Fruit fly (Drosophila melanogaster) whole organism, prepupa: Measurements from ENCODE around the gene SLIRP1.

Experiments
- Blimp-1 ChIP-seq: fragments of 200-800 bp; sonication (Bioruptor generic); optimal IDR thresholded peaks from 3 replicates; lab custom pipeline; 2017; ENCODE audit warnings: missing biosample characterization, missing genetic modification characterization, mild to moderate bottlenecking, moderate library complexity, missing genetic modification reagents
- CG10631 ChIP-seq: fragments of 200-800 bp; sonication (Bioruptor generic); optimal IDR thresholded peaks from 2 replicates; lab custom pipeline; 2016; ENCODE audit warnings: missing biosample characterization, missing genetic modification characterization
- CG10669 ChIP-seq: fragments of 200-800 bp; sonication (Bioruptor generic); optimal IDR thresholded peaks from 3 replicates; lab custom pipeline; 2018; ENCODE audit warnings: missing biosample characterization, mild to moderate bottlenecking, missing genetic modification characterization, moderate library complexity
- CG11294 ChIP-seq: fragments of 200-800 bp; sonication (Bioruptor generic); IDR thresholded peaks from 2 replicates; pipeline ENCODE4 v1.3.6; 2022; ENCODE audit warnings: missing biosample characterization, missing genetic modification characterization
- CG11762 ChIP-seq: fragments of 200-800 bp; sonication (Bioruptor generic); optimal IDR thresholded peaks from 3 replicates; lab custom pipeline; 2016; ENCODE audit warnings: missing biosample characterization, missing genetic modification characterization; ENCODE audit not compliant: insufficient read depth
- CG11902 ChIP-seq: fragments of 200-800 bp; sonication (Bioruptor generic); optimal IDR thresholded peaks from 3 replicates; lab custom pipeline; 2016; ENCODE audit warnings: missing biosample characterization, missing genetic modification characterization
- CG15336 ChIP-seq: fragments of 200-800 bp; sonication (Bioruptor generic); IDR thresholded peaks from 2 replicates; pipeline ENCODE4 v1.3.6; 2022; ENCODE audit warnings: missing biosample characterization, missing genetic modification characterization
- CG1621 ChIP-seq: fragments of 200-800 bp; sonication (Bioruptor generic); optimal IDR thresholded peaks from 3 replicates; lab custom pipeline; 2018; ENCODE audit warnings: missing biosample characterization, mild to moderate bottlenecking, missing genetic modification characterization
- CG16779 ChIP-seq: fragments of 200-800 bp; sonication (Bioruptor generic); optimal IDR thresholded peaks from 3 replicates; lab custom pipeline; 2017; ENCODE audit warnings: missing biosample characterization, mild to moderate bottlenecking, missing genetic modification characterization
- CG3032 ChIP-seq: fragments of 200-800 bp; optimal IDR thresholded peaks from 2 replicates; lab custom pipeline; 2019; ENCODE audit warnings: missing biosample characterization, mild to moderate bottlenecking, missing genetic modification characterization, moderate library complexity
- CG31627 ChIP-seq: fragments of 200-800 bp; sonication (Bioruptor generic); optimal IDR thresholded peaks from 3 replicates; lab custom pipeline; 2016; ENCODE audit warnings: missing biosample characterization, missing genetic modification characterization
- CG34406 ChIP-seq: fragments of 200-800 bp; sonication (Bioruptor generic); optimal IDR thresholded peaks from 3 replicates; lab custom pipeline; 2016; ENCODE audit warnings: missing biosample characterization, missing genetic modification characterization
- CG3919 ChIP-seq: fragments of 200-800 bp; sonication (Bioruptor generic); optimal IDR thresholded peaks from 3 replicates; lab custom pipeline; 2016; ENCODE audit warnings: missing biosample characterization, missing genetic modification characterization
- CG4318 ChIP-seq: fragments of 200-800 bp; sonication (Bioruptor generic); optimal IDR thresholded peaks from 3 replicates; lab custom pipeline; 2017; ENCODE audit warnings: missing biosample characterization, mild to moderate bottlenecking, missing genetic modification characterization
- CG6163 ChIP-seq: fragments of 200-800 bp; sonication (Bioruptor generic); IDR thresholded peaks from 3 replicates; pipeline ENCODE4 v1.3.6; 2022; ENCODE audit warnings: missing biosample characterization, missing genetic modification characterization
- CG6276 ChIP-seq: fragments of 200-800 bp; sonication (Bioruptor generic); optimal IDR thresholded peaks from 2 replicates; lab custom pipeline; 2017; ENCODE audit warnings: missing biosample characterization, mild to moderate bottlenecking, missing genetic modification characterization
- CG6792 ChIP-seq: fragments of 200-800 bp; sonication (Bioruptor generic); optimal IDR thresholded peaks from 3 replicates; lab custom pipeline; 2016; ENCODE audit warnings: missing biosample characterization, missing genetic modification characterization
- CG6854 ChIP-seq: fragments of 200-800 bp; sonication (Bioruptor generic); optimal IDR thresholded peaks from 2 replicates; lab custom pipeline; 2017; ENCODE audit warnings: missing biosample characterization, mild to moderate bottlenecking, missing genetic modification characterization
- CG7368 ChIP-seq: fragments of 200-800 bp; sonication (Bioruptor generic); optimal IDR thresholded peaks from 3 replicates; lab custom pipeline; 2016; ENCODE audit warnings: missing biosample characterization, missing genetic modification characterization
- CG8119 ChIP-seq: fragments of 200-800 bp; sonication (Bioruptor generic); IDR thresholded peaks from 3 replicates; pipeline ENCODE4 v1.3.6; 2022; ENCODE audit warnings: missing biosample characterization, missing genetic modification characterization
- CG8319 ChIP-seq: fragments of 200-800 bp; sonication (Bioruptor generic); optimal IDR thresholded peaks from 3 replicates; lab custom pipeline; 2016; ENCODE audit warnings: missing biosample characterization, missing genetic modification characterization
- CG8632 ChIP-seq: fragments of 200-800 bp; sonication (Bioruptor generic); optimal IDR thresholded peaks from 3 replicates; lab custom pipeline; 2016; ENCODE audit warnings: missing biosample characterization, missing genetic modification characterization
- CG9139 ChIP-seq: fragments of 200-800 bp; sonication (Bioruptor generic); optimal IDR thresholded peaks from 3 replicates; lab custom pipeline; 2017; ENCODE audit warnings: missing biosample characterization, mild to moderate bottlenecking, missing genetic modification characterization
- Eip75B ChIP-seq: fragments of 200-800 bp; sonication (Bioruptor generic); optimal IDR thresholded peaks from 3 replicates; lab custom pipeline; 2016; ENCODE audit warnings: missing biosample characterization, missing genetic modification characterization
- Eip78C ChIP-seq: fragments of 200-800 bp; sonication (Bioruptor generic); peaks from one replicate; lab custom pipeline; 2016; ENCODE audit warnings: missing biosample characterization, missing genetic modification characterization
- Eip93F ChIP-seq: fragments of 200-800 bp; sonication (Bioruptor generic); optimal IDR thresholded peaks from 2 replicates; lab custom pipeline; 2016; ENCODE audit warnings: missing biosample characterization, mild to moderate bottlenecking, missing genetic modification characterization
- Ets21C ChIP-seq: fragments of 200-800 bp; sonication (Bioruptor generic); optimal IDR thresholded peaks from 3 replicates; lab custom pipeline; 2016; ENCODE audit warnings: missing biosample characterization, missing genetic modification characterization
- Ets96B ChIP-seq: fragments of 200-800 bp; optimal IDR thresholded peaks from 2 replicates; lab custom pipeline; 2019; ENCODE audit warnings: missing biosample characterization, mild to moderate bottlenecking, missing genetic modification characterization, moderate library complexity
- Gug ChIP-seq: fragments of 200-800 bp; sonication (Bioruptor generic); IDR thresholded peaks from 2 replicates; pipeline ENCODE4 v1.3.6; 2022; ENCODE audit warnings: missing biosample characterization, missing genetic modification characterization
- Hr38 ChIP-seq: sonication (Bioruptor generic); optimal IDR thresholded peaks from 2 replicates; lab custom pipeline; 2016; ENCODE audit warnings: missing biosample characterization, missing genetic modification characterization
- Hr39 ChIP-seq: fragments of 200-800 bp; sonication (Bioruptor generic); optimal IDR thresholded peaks from 2 replicates; lab custom pipeline; 2016; ENCODE audit warnings: missing biosample characterization, missing genetic modification characterization
- Lpt ChIP-seq: fragments of 200-800 bp; sonication (Bioruptor generic); optimal IDR thresholded peaks from 3 replicates; lab custom pipeline; 2016; ENCODE audit warnings: missing biosample characterization, missing genetic modification characterization
- achi ChIP-seq: fragments of 200-800 bp; sonication (Bioruptor generic); optimal IDR thresholded peaks from 3 replicates; lab custom pipeline; 2016; ENCODE audit warnings: missing biosample characterization, missing genetic modification characterization
- acj6 ChIP-seq: fragments of 200-800 bp; sonication (Bioruptor generic); optimal IDR thresholded peaks from 3 replicates; lab custom pipeline; 2016; ENCODE audit warnings: missing biosample characterization, missing genetic modification characterization
- cyc ChIP-seq: fragments of 200-800 bp; sonication (Bioruptor generic); optimal IDR thresholded peaks from 3 replicates; lab custom pipeline; 2016; ENCODE audit warnings: missing biosample characterization, missing genetic modification characterization
- dac ChIP-seq: fragments of 200-800 bp; sonication (Bioruptor generic); optimal IDR thresholded peaks from 2 replicates; lab custom pipeline; 2017; ENCODE audit warnings: missing biosample characterization, mild to moderate bottlenecking, missing genetic modification characterization
- dsx ChIP-seq: fragments of 200-800 bp; optimal IDR thresholded peaks from 3 replicates; lab custom pipeline; 2019; ENCODE audit warnings: missing biosample characterization, mild to moderate bottlenecking, missing genetic modification characterization, moderate library complexity; ENCODE audit not compliant: poor library complexity, severe bottlenecking
- eg ChIP-seq: fragments of 200-800 bp; sonication (Bioruptor generic); IDR thresholded peaks from 3 replicates; pipeline ENCODE4 v1.3.6; 2022; ENCODE audit warnings: missing biosample characterization, missing genetic modification characterization
- esn ChIP-seq: fragments of 200-800 bp; sonication (Bioruptor generic); optimal IDR thresholded peaks from 2 replicates; lab custom pipeline; 2016; ENCODE audit warnings: missing biosample characterization, mild to moderate bottlenecking, missing genetic modification characterization, moderate library complexity
- fkh ChIP-seq: fragments of 200-800 bp; sonication (Bioruptor generic); optimal IDR thresholded peaks from 3 replicates; lab custom pipeline; 2017; ENCODE audit warnings: missing biosample characterization, mild to moderate bottlenecking, missing genetic modification characterization, moderate library complexity
- lz ChIP-seq: fragments of 200-800 bp; sonication (Bioruptor generic); optimal IDR thresholded peaks from 3 replicates; lab custom pipeline; 2016; ENCODE audit warnings: missing biosample characterization, missing genetic modification characterization
- net ChIP-seq: fragments of 200-800 bp; sonication (Bioruptor generic); optimal IDR thresholded peaks from 3 replicates; lab custom pipeline; 2016; ENCODE audit warnings: missing biosample characterization, missing genetic modification characterization
- pdm3 ChIP-seq: fragments of 200-800 bp; sonication (Bioruptor generic); optimal IDR thresholded peaks from 3 replicates; lab custom pipeline; 2016; ENCODE audit warnings: missing biosample characterization, missing genetic modification characterization
- ss ChIP-seq, 2 experiments: fragments of 200-800 bp; sonication (Bioruptor generic); optimal IDR thresholded peaks; 2 replicates in 1 of 2; 3 replicates in 1 of 2; lab custom pipeline; 2017 to 2018; ENCODE audit warnings: mild to moderate bottlenecking in 2 of 2, missing biosample characterization in 2 of 2, missing genetic modification characterization in 2 of 2, moderate library complexity in 1 of 2
- svp ChIP-seq: fragments of 200-800 bp; sonication (Bioruptor generic); peaks from one replicate; lab custom pipeline; 2016; ENCODE audit warnings: missing biosample characterization, missing genetic modification characterization
- topi ChIP-seq: fragments of 200-800 bp; sonication (Bioruptor generic); optimal IDR thresholded peaks from 3 replicates; lab custom pipeline; 2016; ENCODE audit warnings: missing biosample characterization, missing genetic modification characterization
- vri ChIP-seq: fragments of 200-800 bp; sonication (Bioruptor generic); optimal IDR thresholded peaks from 3 replicates; lab custom pipeline; 2016; ENCODE audit warnings: missing biosample characterization, mild to moderate bottlenecking, missing genetic modification characterization

The SLIRP1 gene

dm6 chrX:21323171-21323695 is 4.1 kb upstream of the SLIRP1 start:
- TF ChIP-seq lz (GFP tag; lab: Kevin White, UChicago) (no peak), Ets21C (no peak), CG6792 (GFP tag; lab: Kevin White, UChicago) (no peak), CG10669 (no peak), Blimp-1 (GFP tag; lab: Kevin White, UChicago) (no peak), acj6 (GFP tag; lab: Kevin White, UChicago) (no peak), CG16779 (tag; lab: Kevin White, UChicago) (no peak), pdm3 (GFP tag; lab: Kevin White, UChicago) (no peak), CG1621 (tag; lab: Kevin White, UChicago) (peak; percentile 39), Eip93F (no peak), svp (GFP tag; lab: Kevin White, UChicago) (peak; percentile 63), achi (no peak), eg (GFP tag; lab: Robert Waterston, UW) (no peak), CG11902 (GFP tag; lab: Kevin White, UChicago) (no peak), CG34406 (GFP tag; lab: Kevin White, UChicago) (no peak), CG11294 (no peak), CG11762 (no peak), CG3919 (GFP tag; lab: Kevin White, UChicago) (no peak), CG6854 (GFP tag; lab: Kevin White, UChicago) (no peak), ss (GFP tag; optimal IDR thresholded peaks at IDR 0.05; lab: Kevin White, UChicago) (peak; percentile 27 to 36), CG6163 (GFP tag; lab: Robert Waterston, UW) (peak; percentile 24; the same call in 2 of the 3 replicates), CG6276 (no peak), Hr39 (GFP tag; lab: Kevin White, UChicago) (no peak), dac (GFP tag; lab: Kevin White, UChicago) (no peak), CG10631 (no peak), CG8632 (GFP tag; lab: Kevin White, UChicago) (no peak), CG15336 (GFP tag; lab: Robert Waterston, UW) (0 out of 2 replicates have a peak, but pooled peaks have one; percentile 7), fkh (GFP tag; lab: Kevin White, UChicago) (no peak), Gug (GFP tag; lab: Robert Waterston, UW) (no peak), CG8119 (GFP tag; lab: Robert Waterston, UW) (no peak), CG31627 (no peak), CG9139 (GFP tag; lab: Kevin White, UChicago) (no peak), vri (GFP tag; lab: Kevin White, UChicago) (no peak), CG8319 (no peak), Lpt (no peak), Eip78C (GFP tag; lab: Kevin White, UChicago) (peak; percentile 43), Hr38 (GFP tag; lab: Kevin White, UChicago) (no peak), esn (no peak)

- peak; percentile 1 for TF ChIP-seq CG7368 (GFP tag; lab: Kevin White, UChicago)
- no peak for TF ChIP-seq CG6163 (GFP tag; lab: Robert Waterston, UW)
- TF ChIP-seq eg (GFP tag; lab: Robert Waterston, UW), result 0 out of 3 replicates have a peak, but pooled peaks have one; percentile 22
- TF ChIP-seq CG3919 (GFP tag; lab: Kevin White, UChicago), result peak; percentile 26
- peak; percentile 19 for TF ChIP-seq CG11762
- peak in 1 of 2 experiments; percentile 39 for TF ChIP-seq ss (GFP tag; optimal IDR thresholded peaks at IDR 0.05; lab: Kevin White, UChicago)
- TF ChIP-seq CG8119 (GFP tag; lab: Robert Waterston, UW), result no peak
- TF ChIP-seq CG11902 (GFP tag; lab: Kevin White, UChicago), result peak; percentile 22
- peak; percentile 44 for TF ChIP-seq CG6276
- TF ChIP-seq CG31627, result no peak
- TF ChIP-seq fkh (GFP tag; lab: Kevin White, UChicago), result no peak
- peak; percentile 36 for TF ChIP-seq cyc (GFP tag; lab: Kevin White, UChicago)
- TF ChIP-seq achi, result no peak
- TF ChIP-seq Blimp-1 (GFP tag; lab: Kevin White, UChicago), result peak; percentile 5
- peak; percentile 33 for TF ChIP-seq Eip75B
- no peak for TF ChIP-seq dsx (GFP tag; lab: Kevin White, UChicago)
- TF ChIP-seq svp (GFP tag; lab: Kevin White, UChicago), result peak; percentile 79
- peak; percentile 18; the same call in 1 of the 2 replicates for TF ChIP-seq CG15336 (GFP tag; lab: Robert Waterston, UW)
- no peak for TF ChIP-seq CG4318 (GFP tag; lab: Kevin White, UChicago)
- peak; percentile 49 for TF ChIP-seq topi (GFP tag; lab: Kevin White, UChicago)
- TF ChIP-seq Ets96B (tag; lab: Kevin White, UChicago), result peak; percentile 28
- TF ChIP-seq CG3032 (tag; lab: Kevin White, UChicago), result peak; percentile 48
- peak; percentile 52 for TF ChIP-seq CG10669
- no peak for TF ChIP-seq net (GFP tag; lab: Kevin White, UChicago)
- no peak for TF ChIP-seq Hr38 (GFP tag; lab: Kevin White, UChicago)
- no peak for TF ChIP-seq CG34406 (GFP tag; lab: Kevin White, UChicago)
- no peak for TF ChIP-seq Gug (GFP tag; lab: Robert Waterston, UW)
These were observed 3.3 kb upstream of the SLIRP1 start for dm6 chrX:21322289-21322981.
